Worm (Caenorhabditis elegans): Measurements from ENCODE around the gene B0281.1.

B0281.1 gene

ce11 chrII:2342004-2342479 is 29.2 kb downstream of the B0281.1 start, which contains the start of gene F43C11.6:
Gene F43C11.6 (plus strand): TSS chrII:2342429.
- no peak for TF ChIP-seq klf-2 (GFP tag; conservative IDR thresholded peaks at IDR 0.05)
- TF ChIP-seq flt-1 (GFP tag; IDR thresholded peaks at IDR 0.05): no peak
- no peak for TF ChIP-seq T22C8.4 (GFP tag; IDR thresholded peaks at IDR 0.05)

- no peak for TF ChIP-seq ref-1 (GFP tag; conservative IDR thresholded peaks at IDR 0.05)
- no peak for TF ChIP-seq klf-2 (GFP tag; conservative IDR thresholded peaks at IDR 0.05)
- TF ChIP-seq tab-1 (GFP tag; IDR thresholded peaks at IDR 0.05): no peak
- no peak for TF ChIP-seq flt-1 (GFP tag; IDR thresholded peaks at IDR 0.05)
- no peak for TF ChIP-seq T22C8.4 (GFP tag; IDR thresholded peaks at IDR 0.05)
- TF ChIP-seq ztf-29 (GFP tag; IDR thresholded peaks at IDR 0.05): no peak
- no peak for TF ChIP-seq cog-1 (tag; optimal IDR thresholded peaks at IDR 0.05)
- TF ChIP-seq ztf-23 (GFP tag; IDR thresholded peaks at IDR 0.05): no peak
- no peak for TF ChIP-seq med-1 (GFP tag; optimal IDR thresholded peaks at IDR 0.05; ENCODE audit: insufficient read depth)
These were observed 33.8 kb downstream of the B0281.1 start, which contains the start of gene F43C11.4 for ce11 chrII:2346672-2347071. Gene F43C11.4 (plus strand): TSS chrII:2346972.

- no peak for TF ChIP-seq ztf-23 (GFP tag; IDR thresholded peaks at IDR 0.05)
- TF ChIP-seq T22C8.4 (GFP tag; IDR thresholded peaks at IDR 0.05): no peak
- no peak for TF ChIP-seq ztf-29 (GFP tag; IDR thresholded peaks at IDR 0.05)
- no peak for TF ChIP-seq klf-2 (GFP tag; conservative IDR thresholded peaks at IDR 0.05)
- TF ChIP-seq tab-1 (GFP tag; IDR thresholded peaks at IDR 0.05): no peak
- TF ChIP-seq med-1 (GFP tag; optimal IDR thresholded peaks at IDR 0.05; ENCODE audit: insufficient read depth): no peak
- no peak for TF ChIP-seq cog-1 (tag; optimal IDR thresholded peaks at IDR 0.05)
- TF ChIP-seq ref-1 (GFP tag; conservative IDR thresholded peaks at IDR 0.05): no peak
- TF ChIP-seq flt-1 (GFP tag; IDR thresholded peaks at IDR 0.05): no peak
These were observed 39.7 kb downstream of the B0281.1 start, which contains the start of gene F43C11.10 for ce11 chrII:2352546-2352945. Gene F43C11.10 (minus strand): TSS chrII:2352646.

ce11 chrII:2353012-2353411 is 40.1 kb downstream of the B0281.1 start, which contains the start of gene F43C11.3:
Gene F43C11.3 (plus strand): TSS chrII:2353312.
- TF ChIP-seq ref-1 (GFP tag; conservative IDR thresholded peaks at IDR 0.05) (no peak), ztf-29 (GFP tag; IDR thresholded peaks at IDR 0.05) (no peak), cog-1 (tag; optimal IDR thresholded peaks at IDR 0.05) (no peak), tab-1 (GFP tag; IDR thresholded peaks at IDR 0.05) (no peak), klf-2 (GFP tag; conservative IDR thresholded peaks at IDR 0.05) (no peak), med-1 (GFP tag; optimal IDR thresholded peaks at IDR 0.05; ENCODE audit: insufficient read depth) (no peak), ztf-23 (GFP tag; IDR thresholded peaks at IDR 0.05) (no peak), flt-1 (GFP tag; IDR thresholded peaks at IDR 0.05) (no peak), T22C8.4 (GFP tag; IDR thresholded peaks at IDR 0.05) (no peak)

- no peak for TF ChIP-seq med-1 (GFP tag; optimal IDR thresholded peaks at IDR 0.05; ENCODE audit: insufficient read depth)
- TF ChIP-seq tab-1 (GFP tag; IDR thresholded peaks at IDR 0.05): no peak
- TF ChIP-seq ztf-23 (GFP tag; IDR thresholded peaks at IDR 0.05): no peak
- no peak for TF ChIP-seq klf-2 (GFP tag; conservative IDR thresholded peaks at IDR 0.05)
- TF ChIP-seq cog-1 (tag; optimal IDR thresholded peaks at IDR 0.05): no peak
- no peak for TF ChIP-seq flt-1 (GFP tag; IDR thresholded peaks at IDR 0.05)
- no peak for TF ChIP-seq T22C8.4 (GFP tag; IDR thresholded peaks at IDR 0.05)
- TF ChIP-seq ztf-29 (GFP tag; IDR thresholded peaks at IDR 0.05): no peak
- TF ChIP-seq ref-1 (GFP tag; conservative IDR thresholded peaks at IDR 0.05): no peak
These were observed 41.6 kb downstream of the B0281.1 start, which contains the start of gene F43C11.2 for ce11 chrII:2354476-2354875. Gene F43C11.2 (plus strand): TSS chrII:2354776.

ce11 chrII:2356795-2357194 is 43.9 kb downstream of the B0281.1 start, which contains the start of gene F43C11.1:
Gene F43C11.1 (plus strand): TSS chrII:2357095.
- TF ChIP-seq ref-1 (GFP tag; conservative IDR thresholded peaks at IDR 0.05): no peak
- TF ChIP-seq flt-1 (GFP tag; IDR thresholded peaks at IDR 0.05): no peak
- no peak for TF ChIP-seq klf-2 (GFP tag; conservative IDR thresholded peaks at IDR 0.05)
- no peak for TF ChIP-seq ztf-23 (GFP tag; IDR thresholded peaks at IDR 0.05)
- TF ChIP-seq med-1 (GFP tag; optimal IDR thresholded peaks at IDR 0.05; ENCODE audit: insufficient read depth): no peak
- no peak for TF ChIP-seq T22C8.4 (GFP tag; IDR thresholded peaks at IDR 0.05)
- no peak for TF ChIP-seq ztf-29 (GFP tag; IDR thresholded peaks at IDR 0.05)
- TF ChIP-seq tab-1 (GFP tag; IDR thresholded peaks at IDR 0.05): no peak
- no peak for TF ChIP-seq cog-1 (tag; optimal IDR thresholded peaks at IDR 0.05)

- TF ChIP-seq flt-1 (GFP tag; IDR thresholded peaks at IDR 0.05): no peak
- no peak for TF ChIP-seq ref-1 (GFP tag; conservative IDR thresholded peaks at IDR 0.05)
- TF ChIP-seq ztf-29 (GFP tag; IDR thresholded peaks at IDR 0.05): no peak
- TF ChIP-seq ztf-23 (GFP tag; IDR thresholded peaks at IDR 0.05): no peak
- no peak for TF ChIP-seq klf-2 (GFP tag; conservative IDR thresholded peaks at IDR 0.05)
These were observed 47.1 kb downstream of the B0281.1 start, which contains the start of gene F43C11.16 for ce11 chrII:2359965-2360364. Gene F43C11.16 (minus strand): TSS chrII:2360065.
